Worm (Caenorhabditis elegans) whole organism, young adult: ENCODE results near the gene vab-1.

Experiments used
- F37B4.10 ChIP-seq: fragments of 200-800 bp; sonication (Bioruptor generic); IDR thresholded peaks from 2 replicates; pipeline ENCODE4 v1.3.6; 2022; ENCODE audit warnings: missing genetic modification characterization, missing compliant biosample characterization
- Y56A3A.18 ChIP-seq: fragments of 200-800 bp; sonication (Bioruptor generic); IDR thresholded peaks from 2 replicates; pipeline ENCODE4 v1.3.6; 2022; ENCODE audit warnings: missing genetic modification reagents, missing genetic modification characterization, missing compliant biosample characterization
- Y67H2A.10 ChIP-seq: fragments of 200-800 bp; sonication (Bioruptor generic); conservative IDR thresholded peaks from 2 replicates; pipeline ENCODE4 v1.3.6; 2022; ENCODE audit warnings: missing genetic modification reagents, missing genetic modification characterization, missing compliant biosample characterization
- ama-1 ChIP-seq, 3 experiments: fragments of 150-350 bp in 1 of 3; sonication (generic microtip) in 2 of 3; optimal IDR thresholded peaks; 2 replicates each; lab custom pipeline; 2014 to 2018; ENCODE audit warnings: missing biosample characterization in 2 of 3, missing genetic modification characterization in 2 of 3, missing genetic modification reagents in 2 of 3
- ets-4 ChIP-seq: fragments of 200-800 bp; sonication (Bioruptor generic); optimal IDR thresholded peaks from 2 replicates; lab custom pipeline; 2018; ENCODE audit warnings: mild to moderate bottlenecking, missing genetic modification characterization, missing compliant biosample characterization
- fkh-3 ChIP-seq: sonication (generic microtip); optimal IDR thresholded peaks from 2 replicates; lab custom pipeline; 2016; ENCODE audit warnings: mild to moderate bottlenecking, missing genetic modification characterization, missing compliant biosample characterization
- lir-1 ChIP-seq: fragments of 200-800 bp; sonication (Bioruptor generic); conservative IDR thresholded peaks from 2 replicates; pipeline ENCODE4 v1.3.6; 2022; ENCODE audit warnings: missing genetic modification reagents, missing genetic modification characterization, missing compliant biosample characterization
- pha-4 ChIP-seq: fragments of 150-350 bp; sonication (generic microtip); optimal IDR thresholded peaks from 2 replicates; lab custom pipeline; 2014; ENCODE audit warnings: missing biosample characterization, missing genetic modification reagents, missing genetic modification characterization
- unc-62 ChIP-seq: fragments of 150-350 bp; optimal IDR thresholded peaks from 2 replicates; lab custom pipeline; 2014; ENCODE audit warnings: missing biosample characterization, missing genetic modification reagents, missing genetic modification characterization

DNA sequence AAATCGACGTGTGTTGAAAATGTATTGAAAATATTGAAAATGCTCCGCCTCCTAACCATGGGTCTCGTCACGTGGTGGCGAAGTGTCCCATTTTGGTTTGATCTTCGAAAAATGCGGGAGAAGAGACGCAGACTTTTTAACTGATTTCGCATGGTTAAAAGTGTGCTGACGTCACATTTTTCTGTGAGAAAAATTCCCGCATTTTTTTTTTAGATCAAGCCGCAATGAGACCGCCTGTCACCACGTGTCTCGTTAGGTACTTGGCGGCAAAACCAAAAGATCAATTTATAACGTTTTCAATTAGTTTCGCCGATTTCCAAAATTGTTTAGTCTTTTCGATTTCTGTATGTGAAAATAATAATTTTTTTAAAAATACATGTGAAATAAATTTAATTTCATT lies 46.6 kb upstream of the vab-1 start:
- TF ChIP-seq lir-1 (GFP tag; lab: Robert Waterston, UW) (no peak), pha-4 (no peak), fkh-3 (tag; lab: Kevin White, UChicago) (no peak), Y56A3A.18 (no peak), Y67H2A.10 (GFP tag; lab: Robert Waterston, UW) (no peak), ama-1 (optimal IDR thresholded peaks at IDR 0.05; lab: Kevin White, UChicago) (no peak), ama-1 (GFP tag; optimal IDR thresholded peaks at IDR 0.05; lab: Kevin White, UChicago) (no peak), unc-62 (GFP tag; lab: Kevin White, UChicago) (no peak), F37B4.10 (no peak), ets-4 (no peak)
